Worm (Caenorhabditis elegans): ENCODE data around the gene npr-16.

DNA sequence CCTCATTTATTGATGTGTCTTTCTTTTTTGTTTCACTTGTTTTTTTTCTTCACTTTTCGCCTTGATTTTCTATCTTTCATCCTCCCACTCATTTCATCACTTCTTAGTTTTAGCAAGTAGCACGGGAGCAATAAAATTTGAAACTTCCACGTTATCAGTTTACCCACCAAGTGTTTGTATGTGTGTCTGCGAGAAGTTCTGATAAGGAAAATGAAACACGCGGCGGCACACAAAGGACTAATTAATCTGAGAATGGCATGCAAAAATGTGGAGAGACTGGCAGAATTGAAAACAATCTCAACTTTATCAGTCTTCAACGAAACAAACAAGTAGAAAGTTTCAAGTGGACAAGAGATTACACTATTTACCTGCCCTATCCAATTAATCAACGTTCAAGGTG lies 15.6 kb downstream of the npr-16 start:
- TF ChIP-seq hlh-12 (tag; optimal IDR thresholded peaks at IDR 0.05): no peak
- no peak for TF ChIP-seq snpc-3.4 (tag; optimal IDR thresholded peaks at IDR 0.05)
- no peak for TF ChIP-seq snpc-4 (GFP tag; optimal IDR thresholded peaks at IDR 0.05)
- no peak for TF ChIP-seq snpc-4 (tag; optimal IDR thresholded peaks at IDR 0.05)
- no peak for TF ChIP-seq unc-62 (GFP tag; optimal IDR thresholded peaks at IDR 0.05)
- no peak for TF ChIP-seq egl-44 (GFP tag; IDR thresholded peaks at IDR 0.05)
- TF ChIP-seq unc-130 (GFP tag; optimal IDR thresholded peaks at IDR 0.05): no peak
- no peak for TF ChIP-seq hrde-1 (tag; optimal IDR thresholded peaks at IDR 0.05; ENCODE audit: borderline replicate concordance)
- peak; percentile 21 for TF ChIP-seq pha-4 (tag; optimal IDR thresholded peaks at IDR 0.05)
- TF ChIP-seq nfya-1 (tag; optimal IDR thresholded peaks at IDR 0.05; ENCODE audit: borderline replicate concordance, insufficient read depth): no peak
- no peak for TF ChIP-seq F49E8.2 (tag; optimal IDR thresholded peaks at IDR 0.05; ENCODE audit: insufficient read depth)
- no peak for TF ChIP-seq ccch-3 (GFP tag; optimal IDR thresholded peaks at IDR 0.05)

Measured in whole organism, young adult.